Worm (Caenorhabditis elegans) whole organism, midembryonic: Measurements from ENCODE around the gene T04G9.7.

Experiments
- cog-1 ChIP-seq: sonication (generic microtip); optimal IDR thresholded peaks from 2 replicates; lab custom pipeline; 2016; ENCODE audit warnings: missing genetic modification characterization, missing compliant biosample characterization
- flt-1 ChIP-seq: fragments of 200-800 bp; sonication (Bioruptor generic); IDR thresholded peaks from 2 replicates; pipeline ENCODE4 v1.3.6; 2022; ENCODE audit warnings: missing genetic modification characterization, missing compliant biosample characterization
- med-1 ChIP-seq: sonication (generic microtip); optimal IDR thresholded peaks from 2 replicates; lab custom pipeline; 2017; ENCODE audit warnings: missing genetic modification characterization, mild to moderate bottlenecking, missing compliant biosample characterization, antibody characterized with exemption, missing genetic modification reagents; ENCODE audit not compliant: insufficient read depth
- ref-1 ChIP-seq: fragments of 200-800 bp; sonication (Bioruptor generic); conservative IDR thresholded peaks from 2 replicates; pipeline ENCODE4 v1.3.6; 2022; ENCODE audit warnings: missing genetic modification reagents, missing genetic modification characterization, missing compliant biosample characterization
- ztf-23 ChIP-seq: fragments of 200-800 bp; sonication (Bioruptor generic); IDR thresholded peaks from 2 replicates; pipeline ENCODE4 v1.3.6; 2022; ENCODE audit warnings: missing genetic modification reagents, missing genetic modification characterization, missing compliant biosample characterization
- ztf-29 ChIP-seq: fragments of 200-800 bp; sonication (Bioruptor generic); IDR thresholded peaks from 2 replicates; pipeline ENCODE4 v1.3.6; 2022; ENCODE audit warnings: missing genetic modification reagents, missing genetic modification characterization, missing compliant biosample characterization

DNA sequence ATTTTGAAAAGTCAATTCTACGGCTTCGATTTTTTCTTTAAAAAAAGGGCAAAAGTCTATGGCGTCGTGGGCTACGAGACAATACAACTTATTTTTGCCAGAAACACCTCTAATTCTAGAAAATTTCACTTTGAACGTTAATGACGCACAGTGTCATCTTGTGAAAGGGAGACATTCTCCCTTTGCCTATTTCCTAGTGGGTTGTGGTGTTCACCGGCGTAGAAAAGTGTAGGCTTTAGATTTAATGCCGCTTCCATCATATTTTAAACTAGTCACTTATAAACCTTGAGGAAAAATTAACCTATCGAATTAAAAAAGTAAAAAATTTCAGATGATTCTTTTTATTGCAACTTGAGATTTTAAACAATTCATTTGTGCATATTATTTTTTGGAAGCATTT is 14.7 kb downstream of the T04G9.7 start:
- no peak for TF ChIP-seq med-1 (GFP tag; lab: Kevin White, UChicago)
- TF ChIP-seq ztf-23 = no peak
- TF ChIP-seq flt-1 (GFP tag; lab: Robert Waterston, UW) = no peak
- no peak for TF ChIP-seq ref-1 (GFP tag; lab: Robert Waterston, UW)
- no peak for TF ChIP-seq ztf-29
- no peak for TF ChIP-seq cog-1 (tag; lab: Kevin White, UChicago)
